Fruit fly (Drosophila melanogaster): ENCODE results near the gene sa.

sa gene

DNA sequence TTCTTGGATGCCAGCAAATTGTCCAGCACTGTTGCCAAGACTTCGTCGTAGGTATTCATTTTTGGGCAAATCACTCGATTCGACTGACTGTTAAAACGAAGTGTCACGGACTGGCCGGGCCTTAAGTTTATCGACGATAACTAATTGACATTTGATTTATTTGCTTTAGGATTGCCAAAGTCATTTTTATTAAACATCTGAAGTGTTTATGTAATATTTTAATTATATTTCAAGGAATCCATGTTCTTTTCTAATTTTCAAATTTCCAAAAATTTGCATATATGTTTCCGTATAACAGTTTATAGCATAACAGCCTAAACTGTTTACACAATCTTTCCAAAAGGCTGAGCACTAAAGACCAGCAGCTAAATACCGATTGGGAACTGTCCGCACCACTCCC is at the start of gene sa:
Gene sa, minus strand, starts transcription at position 101 of the 400 bp plus-strand sequence.
- TF ChIP-seq ttk (optimal IDR thresholded peaks at IDR 0.05): no peak
- no peak for TF ChIP-seq psq (optimal IDR thresholded peaks at IDR 0.05)
- TF ChIP-seq insv (optimal IDR thresholded peaks at IDR 0.05): no peak
- no peak for TF ChIP-seq h (optimal IDR thresholded peaks at IDR 0.05)
- no peak for TF ChIP-seq Myc (optimal IDR thresholded peaks at IDR 0.05)
- TF ChIP-seq Sin3A (optimal IDR thresholded peaks at IDR 0.05): no peak

DNA sequence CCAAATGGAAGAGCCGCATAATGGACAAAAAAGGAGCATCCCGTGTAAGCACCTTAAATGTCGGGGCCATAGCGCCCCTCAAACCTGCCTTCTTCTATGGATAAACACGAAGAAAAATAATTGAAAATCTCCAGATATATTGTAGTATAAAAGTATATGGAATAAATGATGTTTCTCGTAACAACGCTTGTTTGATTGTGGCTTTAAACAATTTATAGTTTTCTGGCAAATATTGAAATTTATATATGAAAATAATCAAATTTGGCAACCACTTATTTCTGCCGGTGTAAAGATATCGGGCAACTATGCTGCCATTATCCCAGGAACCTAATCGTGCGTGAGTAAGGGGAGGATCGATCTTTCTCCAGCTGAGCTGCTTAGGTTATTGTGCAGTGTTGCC is 48.7 kb upstream of the sa start:
- no peak for TF ChIP-seq Myc (optimal IDR thresholded peaks at IDR 0.05)

DNA sequence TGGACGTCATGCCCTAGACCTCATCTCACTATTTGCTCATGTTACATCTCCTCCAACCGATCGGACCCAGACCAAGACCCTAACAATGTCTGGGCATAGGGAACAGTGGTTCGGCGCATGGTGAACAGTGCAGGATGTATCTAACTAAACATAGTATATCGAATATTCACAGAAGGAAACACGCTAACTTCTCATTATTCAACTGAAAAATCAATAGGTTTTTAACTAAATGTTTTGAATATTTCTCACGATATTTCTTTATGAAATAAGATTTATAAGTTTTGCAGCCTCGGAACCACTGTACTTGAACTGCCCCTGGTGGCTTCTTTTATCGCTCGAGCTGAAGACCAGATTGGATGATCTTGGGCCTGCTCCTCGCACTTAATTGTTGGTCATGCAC is 47.1 kb upstream of the sa start:
- TF ChIP-seq Myc (optimal IDR thresholded peaks at IDR 0.05): no peak
- TF ChIP-seq ttk (optimal IDR thresholded peaks at IDR 0.05): no peak
- TF ChIP-seq Sin3A (optimal IDR thresholded peaks at IDR 0.05): no peak
- no peak for TF ChIP-seq h (optimal IDR thresholded peaks at IDR 0.05)
- no peak for TF ChIP-seq insv (optimal IDR thresholded peaks at IDR 0.05)
- no peak for TF ChIP-seq psq (optimal IDR thresholded peaks at IDR 0.05)

DNA sequence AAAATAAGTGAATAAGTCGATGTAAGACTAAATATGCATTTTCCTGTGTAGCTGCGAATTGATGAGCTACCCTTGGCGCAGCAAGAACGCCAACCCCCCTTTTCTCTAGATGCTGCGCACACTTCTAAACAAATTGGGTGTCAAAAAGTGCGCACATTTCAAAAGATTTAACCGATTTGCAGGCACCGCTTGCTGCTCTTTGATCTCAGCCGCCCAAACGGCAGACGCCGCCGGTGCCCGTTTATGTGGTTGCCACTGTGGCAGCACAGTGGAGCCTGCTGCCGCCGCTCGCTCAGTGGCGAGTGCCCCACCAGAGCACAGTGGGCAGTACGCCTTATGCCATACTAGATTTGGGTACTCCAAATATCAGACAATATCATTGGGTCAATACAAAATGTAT is 43.9 kb upstream of the sa start:
- TF ChIP-seq Myc (optimal IDR thresholded peaks at IDR 0.05) (no peak), ttk (optimal IDR thresholded peaks at IDR 0.05) (no peak), psq (optimal IDR thresholded peaks at IDR 0.05) (no peak), Sin3A (optimal IDR thresholded peaks at IDR 0.05) (no peak), h (optimal IDR thresholded peaks at IDR 0.05) (no peak), insv (optimal IDR thresholded peaks at IDR 0.05) (no peak)

DNA sequence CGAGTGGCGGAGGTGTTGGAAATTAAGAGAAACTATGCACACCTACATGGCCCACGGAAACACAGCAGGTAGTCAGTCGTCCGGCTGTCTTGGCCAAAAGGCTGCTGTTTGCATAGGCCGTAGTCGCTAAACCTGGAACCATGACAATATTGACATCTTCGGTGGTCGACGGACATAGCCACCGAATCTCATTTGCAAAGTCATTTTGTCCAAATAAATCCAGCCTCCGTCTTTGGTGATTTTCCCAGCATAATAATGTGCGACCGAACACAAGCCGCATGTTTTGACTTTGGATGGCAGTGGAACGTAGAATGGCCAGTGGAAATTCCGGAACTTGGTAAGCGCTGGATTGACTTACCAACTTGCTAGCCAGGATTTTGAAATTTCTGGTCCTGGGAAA is 42.8 kb upstream of the sa start:
- TF ChIP-seq insv (optimal IDR thresholded peaks at IDR 0.05) (no peak), Myc (optimal IDR thresholded peaks at IDR 0.05) (no peak), psq (optimal IDR thresholded peaks at IDR 0.05) (no peak), h (optimal IDR thresholded peaks at IDR 0.05) (no peak), Sin3A (optimal IDR thresholded peaks at IDR 0.05) (no peak), ttk (optimal IDR thresholded peaks at IDR 0.05) (no peak)

DNA sequence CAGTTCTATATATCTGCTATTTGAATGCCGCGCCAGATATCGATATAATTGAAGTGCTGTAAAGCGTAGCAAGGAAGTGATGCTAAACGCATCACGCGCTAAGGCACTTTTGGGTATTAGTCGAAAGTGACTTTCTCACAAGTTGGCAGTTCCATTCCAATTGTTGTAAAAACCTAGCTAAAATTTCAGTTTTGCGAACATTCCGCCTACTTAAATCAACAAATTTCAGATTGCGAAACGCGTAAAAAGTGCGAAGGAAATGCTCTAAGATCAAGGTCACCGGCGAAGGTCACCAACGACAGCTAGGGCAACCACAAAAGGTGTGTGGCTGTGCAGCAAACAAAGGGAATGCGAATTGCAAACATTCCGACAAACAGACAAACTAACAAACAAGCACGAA is 39.2 kb upstream of the sa start, which contains the start of gene Syx7:
Gene Syx7, plus strand, starts transcription at position 131 of the 400 bp plus-strand sequence.
- TF ChIP-seq Myc (optimal IDR thresholded peaks at IDR 0.05) (no peak), ttk (optimal IDR thresholded peaks at IDR 0.05) (no peak), insv (optimal IDR thresholded peaks at IDR 0.05) (no peak), psq (optimal IDR thresholded peaks at IDR 0.05) (no peak), h (optimal IDR thresholded peaks at IDR 0.05) (no peak), Sin3A (optimal IDR thresholded peaks at IDR 0.05) (no peak)

DNA sequence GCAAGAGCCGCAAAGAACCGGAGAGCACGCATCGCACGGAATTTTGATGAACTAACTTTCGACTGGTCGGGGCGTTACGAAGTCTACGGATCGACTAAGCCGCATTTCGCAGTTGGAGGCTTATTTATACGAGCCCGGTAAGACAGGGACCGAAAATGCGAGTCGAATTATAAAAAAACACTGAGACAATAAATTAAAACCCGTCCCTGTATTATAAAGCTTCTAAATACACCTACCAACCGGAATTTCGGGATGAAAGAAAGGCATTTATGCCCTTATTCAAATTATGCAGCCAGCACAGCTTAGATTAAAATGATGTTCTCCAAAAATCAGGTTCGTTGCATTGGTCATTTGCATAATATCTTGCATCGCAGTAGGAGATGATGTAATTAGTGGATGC is 38.2 kb upstream of the sa start, which contains the start of gene Alp1:
Gene Alp1, minus strand, starts transcription at position 101 of the 400 bp plus-strand sequence.
- TF ChIP-seq psq (optimal IDR thresholded peaks at IDR 0.05) (no peak), Sin3A (optimal IDR thresholded peaks at IDR 0.05) (no peak), Myc (optimal IDR thresholded peaks at IDR 0.05) (no peak), insv (optimal IDR thresholded peaks at IDR 0.05) (no peak), h (optimal IDR thresholded peaks at IDR 0.05) (no peak), ttk (optimal IDR thresholded peaks at IDR 0.05) (no peak)

DNA sequence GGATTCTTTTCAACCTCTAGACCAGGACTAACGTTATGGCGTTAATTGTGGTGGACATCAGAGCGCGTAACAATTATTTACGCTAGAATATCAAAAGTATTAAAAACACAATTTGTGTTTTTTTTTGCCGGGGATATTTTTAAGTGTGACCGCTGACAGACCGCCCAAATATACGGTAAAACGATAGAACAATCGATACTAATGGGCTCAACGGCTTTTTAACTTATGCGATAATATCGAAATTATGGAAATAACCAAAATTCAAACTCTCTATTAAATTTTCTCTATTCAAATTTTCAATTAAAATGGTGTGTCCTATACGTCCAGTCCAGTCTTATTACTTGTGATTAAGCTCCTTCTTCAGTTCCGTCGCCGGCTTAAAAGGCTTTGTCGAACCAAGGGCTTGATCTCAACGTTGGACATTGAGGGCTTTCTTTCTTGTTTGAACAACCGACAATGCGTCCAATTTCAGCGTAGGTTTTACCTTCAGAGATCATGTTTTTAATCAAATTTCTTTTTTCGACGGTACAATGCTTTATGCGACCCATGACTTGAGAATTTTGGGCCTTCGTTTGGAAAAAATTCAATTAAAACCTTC is 34.8 kb upstream of the sa start, which contains the start of gene CG5664:
Gene CG5664, minus strand, starts transcription at position 148 of the 598 bp plus-strand sequence.
- TF ChIP-seq h (optimal IDR thresholded peaks at IDR 0.05) (no peak), Sin3A (optimal IDR thresholded peaks at IDR 0.05) (no peak), Myc (optimal IDR thresholded peaks at IDR 0.05) (no peak), psq (optimal IDR thresholded peaks at IDR 0.05) (no peak), ttk (optimal IDR thresholded peaks at IDR 0.05) (no peak), insv (optimal IDR thresholded peaks at IDR 0.05) (no peak)

DNA sequence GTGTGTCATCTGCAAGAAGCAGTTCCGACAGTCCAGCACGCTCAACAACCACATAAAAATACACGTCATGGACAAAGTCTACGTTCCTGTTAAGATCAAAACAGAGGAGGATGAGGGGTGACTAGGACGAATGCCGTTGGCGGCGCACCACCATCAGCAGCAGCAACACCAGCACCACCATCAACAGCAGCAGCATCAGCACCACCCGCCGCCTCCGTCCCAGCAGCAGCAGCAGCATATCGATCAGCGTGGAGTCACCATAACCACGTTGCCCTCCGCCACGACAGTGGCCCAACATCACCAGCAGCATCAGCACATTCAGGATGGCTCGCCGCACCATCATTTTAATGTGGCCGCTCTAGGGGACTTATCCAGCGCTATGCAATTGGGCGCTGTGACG is 29.6 kb upstream of the sa start:
- TF ChIP-seq Sin3A (optimal IDR thresholded peaks at IDR 0.05) (no peak), psq (optimal IDR thresholded peaks at IDR 0.05) (no peak), Myc (optimal IDR thresholded peaks at IDR 0.05) (no peak), h (optimal IDR thresholded peaks at IDR 0.05) (no peak), insv (optimal IDR thresholded peaks at IDR 0.05) (no peak), ttk (optimal IDR thresholded peaks at IDR 0.05) (no peak)

DNA sequence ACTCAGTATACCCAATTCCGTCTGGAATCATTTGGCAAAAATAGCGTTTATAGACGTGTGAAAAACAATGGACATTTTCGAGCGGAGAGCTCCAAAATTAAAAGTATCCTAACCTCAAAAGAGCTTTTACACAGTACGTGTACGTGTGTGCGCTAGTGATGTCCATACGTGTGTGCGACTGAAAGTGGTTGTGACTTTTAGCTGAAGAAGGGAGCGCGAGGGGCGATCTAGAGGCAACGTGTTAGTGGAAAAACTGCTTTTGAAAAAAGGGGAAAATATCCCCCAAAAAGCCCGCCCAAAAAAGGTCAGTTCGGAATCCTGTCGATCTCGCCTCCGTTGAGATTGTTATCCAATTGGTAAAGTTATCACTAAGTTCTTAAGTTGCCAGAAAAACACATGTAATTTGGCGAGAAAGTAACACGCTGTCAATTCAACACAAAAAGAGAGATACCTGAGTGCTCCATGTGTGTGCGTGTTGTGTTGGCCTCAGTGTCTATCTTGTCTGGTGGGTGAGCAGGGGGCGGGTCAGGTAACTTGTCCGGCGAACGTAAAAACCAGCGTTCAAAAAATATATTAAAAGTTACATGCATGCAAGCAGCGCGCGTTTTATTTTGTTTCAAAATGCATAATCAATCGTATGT is 27.3 kb upstream of the sa start:
- TF ChIP-seq ttk (optimal IDR thresholded peaks at IDR 0.05) (no peak), insv (optimal IDR thresholded peaks at IDR 0.05) (no peak), Myc (optimal IDR thresholded peaks at IDR 0.05) (no peak), Sin3A (optimal IDR thresholded peaks at IDR 0.05) (no peak)

DNA sequence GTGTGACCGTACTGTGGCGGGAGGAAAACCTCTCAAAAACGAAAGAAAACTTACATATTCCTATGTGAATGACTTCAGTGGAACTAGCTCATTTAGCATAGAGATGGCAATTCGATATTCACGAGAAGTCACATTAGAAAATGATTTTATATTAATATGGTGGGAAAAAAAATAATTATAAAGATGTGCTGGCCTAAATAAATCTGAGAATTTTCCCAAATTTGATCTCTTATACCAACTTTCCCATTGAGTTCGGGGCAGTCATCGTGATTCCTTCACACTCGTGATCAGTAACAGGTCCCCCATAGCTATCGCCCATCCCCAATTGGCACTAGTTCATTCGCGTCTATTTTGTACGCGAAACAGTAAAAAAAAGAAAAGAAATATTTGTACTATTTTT is 26.6 kb upstream of the sa start, which contains the start of the genes barc and Aef1:
Gene barc, minus strand, starts transcription at position 37 of the 400 bp plus-strand sequence.
Gene Aef1, plus strand, starts transcription at position 325 of the 400 bp plus-strand sequence.
- TF ChIP-seq Myc (optimal IDR thresholded peaks at IDR 0.05): no peak
- TF ChIP-seq ttk (optimal IDR thresholded peaks at IDR 0.05): no peak
- TF ChIP-seq Sin3A (optimal IDR thresholded peaks at IDR 0.05): peak; percentile 47
- TF ChIP-seq psq (optimal IDR thresholded peaks at IDR 0.05): no peak

DNA sequence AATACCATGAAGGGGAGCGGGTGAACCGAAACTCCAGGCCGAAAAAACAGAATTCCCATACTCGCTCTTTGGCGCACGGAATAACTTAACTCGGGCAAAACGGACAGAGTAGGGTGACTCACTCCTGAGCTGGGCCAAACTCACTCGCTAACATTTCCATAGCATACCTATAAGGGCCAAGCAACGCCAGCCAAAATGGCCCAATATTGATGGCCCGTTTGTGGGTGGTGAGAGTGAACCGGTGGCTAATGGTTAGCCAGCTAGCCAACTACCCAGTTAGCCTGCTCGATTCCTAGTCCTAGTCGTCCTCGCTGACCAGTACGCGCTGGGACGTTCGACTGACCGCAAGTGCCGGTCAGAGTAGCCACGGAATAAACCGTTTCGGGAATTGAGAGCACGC is 21.0 kb upstream of the sa start, which contains the start of gene CG33288:
Gene CG33288, plus strand, starts transcription at position 301 of the 400 bp plus-strand sequence.
- no peak for TF ChIP-seq ttk (optimal IDR thresholded peaks at IDR 0.05)
- no peak for TF ChIP-seq psq (optimal IDR thresholded peaks at IDR 0.05)

Data from Kc167 (cell line).